Worm (Caenorhabditis elegans) whole organism, L1 larva: ENCODE measurements around the gene hmg-11.

ENCODE experiments used
- Y116A8C.19 ChIP-seq: sonication (generic microtip); optimal IDR thresholded peaks from 2 replicates; lab custom pipeline; 2016; ENCODE audit warnings: missing compliant biosample characterization, missing genetic modification characterization, borderline replicate concordance
- blmp-1 ChIP-seq: fragments of 150-350 bp; optimal IDR thresholded peaks from 2 replicates; lab custom pipeline; 2014; ENCODE audit warnings: missing biosample characterization, missing genetic modification characterization
- ceh-63 ChIP-seq: fragments of 200-800 bp; sonication (Bioruptor generic); optimal IDR thresholded peaks from 2 replicates; lab custom pipeline; 2018; ENCODE audit warnings: mild to moderate bottlenecking, missing genetic modification characterization, missing compliant biosample characterization
- ceh-82 ChIP-seq, 3 experiments: fragments of 150-350 bp in 1 of 3; sonication (generic microtip) in 2 of 3; optimal IDR thresholded peaks; 2 replicates each; lab custom pipeline; 2014 to 2017; ENCODE audit warnings: missing biosample characterization in 3 of 3, missing genetic modification characterization in 3 of 3
- ces-1 ChIP-seq: fragments of 150-350 bp; optimal IDR thresholded peaks from 2 replicates; lab custom pipeline; 2014; ENCODE audit warnings: missing biosample characterization, missing genetic modification reagents, missing genetic modification characterization
- dsc-1 ChIP-seq: sonication (generic microtip); optimal IDR thresholded peaks from 2 replicates; lab custom pipeline; 2016; ENCODE audit warnings: mild to moderate bottlenecking, missing genetic modification characterization, missing compliant biosample characterization
- efl-1 ChIP-seq, 4 experiments: fragments of 150-350 bp; optimal IDR thresholded peaks in 3 of 4; peaks in 1 of 4; 1 replicate in 1 of 4; 2 replicates in 3 of 4; lab custom pipeline; 2014; ENCODE audit warnings: missing biosample characterization in 2 of 4, missing genetic modification characterization in 2 of 4, missing genetic modification reagents in 2 of 4
- egl-27 ChIP-seq, 2 experiments: fragments of 150-350 bp in 1 of 2; sonication (generic microtip); optimal IDR thresholded peaks; 3 replicates each; lab custom pipeline; 2017 to 2018; ENCODE audit warnings: missing biosample characterization in 2 of 2, missing genetic modification characterization in 2 of 2, missing genetic modification reagents in 2 of 2
- elt-3 ChIP-seq, 6 experiments: fragments of 150-350 bp in 1 of 6; sonication (generic microtip); optimal IDR thresholded peaks; 2 replicates each; lab custom pipeline; 2017 to 2018; ENCODE audit warnings: missing biosample characterization in 6 of 6, missing genetic modification characterization in 6 of 6, inconsistent platforms in 1 of 6
- ets-5 ChIP-seq: fragments of 200-800 bp; sonication (Bioruptor generic); IDR thresholded peaks from 2 replicates; pipeline ENCODE4 v1.3.6; 2022; ENCODE audit warnings: missing genetic modification characterization, missing compliant biosample characterization
- fkh-8 ChIP-seq: sonication (generic microtip); optimal IDR thresholded peaks from 2 replicates; lab custom pipeline; 2016; ENCODE audit warnings: mild to moderate bottlenecking, missing genetic modification characterization, missing compliant biosample characterization
- grh-1 ChIP-seq: fragments of 200-800 bp; sonication (Bioruptor generic); IDR thresholded peaks from 2 replicates; pipeline ENCODE4 v1.3.6; 2022; ENCODE audit warnings: missing genetic modification reagents, missing genetic modification characterization, missing compliant biosample characterization
- hpl-2 ChIP-seq: fragments of 150-350 bp; optimal IDR thresholded peaks from 2 replicates; lab custom pipeline; 2014; ENCODE audit warnings: missing biosample characterization, missing genetic modification reagents, missing genetic modification characterization
- lin-14 ChIP-seq: fragments of 200-800 bp; sonication (Bioruptor generic); optimal IDR thresholded peaks from 2 replicates; lab custom pipeline; 2018; ENCODE audit warnings: mild to moderate bottlenecking, missing genetic modification characterization, moderate library complexity, missing compliant biosample characterization
- lin-15B ChIP-seq: fragments of 150-350 bp; sonication (generic microtip); optimal IDR thresholded peaks from 3 replicates; lab custom pipeline; 2014; ENCODE audit warnings: missing biosample characterization, missing genetic modification characterization
- lin-35 ChIP-seq, 2 experiments: fragments of 150-350 bp; optimal IDR thresholded peaks; 2 replicates each; lab custom pipeline; 2014; ENCODE audit warnings: missing biosample characterization in 2 of 2, missing genetic modification characterization in 2 of 2, missing genetic modification reagents in 2 of 2
- lir-3 ChIP-seq: sonication (generic microtip); optimal IDR thresholded peaks from 2 replicates; lab custom pipeline; 2016; ENCODE audit warnings: mild to moderate bottlenecking, missing genetic modification characterization, moderate library complexity, missing compliant biosample characterization; ENCODE audit not compliant: poor library complexity
- mef-2 ChIP-seq: fragments of 150-350 bp; optimal IDR thresholded peaks from 2 replicates; lab custom pipeline; 2014; ENCODE audit warnings: missing biosample characterization, missing genetic modification characterization
- mep-1 ChIP-seq: fragments of 150-350 bp; optimal IDR thresholded peaks from 2 replicates; lab custom pipeline; 2014; ENCODE audit warnings: missing biosample characterization, missing genetic modification characterization
- nhr-19 ChIP-seq: fragments of 200-800 bp; sonication (Bioruptor generic); conservative IDR thresholded peaks from 2 replicates; pipeline ENCODE4 v1.3.6; 2022; ENCODE audit warnings: missing genetic modification characterization, missing compliant biosample characterization
- nhr-20 ChIP-seq: sonication (generic microtip); optimal IDR thresholded peaks from 2 replicates; lab custom pipeline; 2016; ENCODE audit warnings: mild to moderate bottlenecking, missing genetic modification characterization, missing compliant biosample characterization
- nhr-237 ChIP-seq: fragments of 150-350 bp; optimal IDR thresholded peaks from 2 replicates; lab custom pipeline; 2014; ENCODE audit warnings: missing biosample characterization, missing genetic modification characterization
- nhr-76 ChIP-seq: sonication (generic microtip); optimal IDR thresholded peaks from 2 replicates; lab custom pipeline; 2017; ENCODE audit warnings: missing biosample characterization, missing genetic modification characterization
- nhr-77 ChIP-seq: fragments of 150-350 bp; optimal IDR thresholded peaks from 2 replicates; lab custom pipeline; 2014; ENCODE audit warnings: missing biosample characterization, missing genetic modification characterization
- nhr-84 ChIP-seq: sonication (generic microtip); optimal IDR thresholded peaks from 2 replicates; lab custom pipeline; 2017; ENCODE audit warnings: missing biosample characterization, missing genetic modification characterization
- nhr-85 ChIP-seq: sonication (generic microtip); peaks from one replicate; lab custom pipeline; 2016; ENCODE audit warnings: missing genetic modification characterization, inconsistent platforms, missing compliant biosample characterization
- nhr-90 ChIP-seq: sonication (generic microtip); optimal IDR thresholded peaks from 2 replicates; lab custom pipeline; 2016; ENCODE audit warnings: mild to moderate bottlenecking, missing genetic modification characterization, missing compliant biosample characterization; ENCODE audit not compliant: poor library complexity
- pag-3 ChIP-seq: sonication (generic microtip); optimal IDR thresholded peaks from 2 replicates; lab custom pipeline; 2017; ENCODE audit warnings: missing genetic modification characterization, mild to moderate bottlenecking, missing compliant biosample characterization, antibody characterized with exemption, borderline replicate concordance; ENCODE audit not compliant: insufficient read depth
- pax-3 ChIP-seq: fragments of 200-800 bp; sonication (Bioruptor generic); optimal IDR thresholded peaks from 2 replicates; lab custom pipeline; 2018; ENCODE audit warnings: mild to moderate bottlenecking, missing genetic modification characterization, moderate library complexity, missing compliant biosample characterization
- rnt-1 ChIP-seq: sonication (generic microtip); optimal IDR thresholded peaks from 2 replicates; lab custom pipeline; 2016; ENCODE audit warnings: mild to moderate bottlenecking, missing genetic modification characterization, moderate library complexity, missing compliant biosample characterization
- sup-37 ChIP-seq: fragments of 200-800 bp; sonication (Bioruptor generic); optimal IDR thresholded peaks from 2 replicates; lab custom pipeline; 2018; ENCODE audit warnings: mild to moderate bottlenecking, missing genetic modification characterization, missing compliant biosample characterization
- tlp-1 ChIP-seq: fragments of 150-350 bp; optimal IDR thresholded peaks from 2 replicates; lab custom pipeline; 2014; ENCODE audit warnings: missing biosample characterization, missing genetic modification characterization
- unc-86 ChIP-seq: sonication (generic microtip); optimal IDR thresholded peaks from 2 replicates; lab custom pipeline; 2016; ENCODE audit warnings: missing genetic modification characterization, missing compliant biosample characterization
- unc-98 ChIP-seq: fragments of 200-800 bp; sonication (Bioruptor generic); IDR thresholded peaks from 2 replicates; pipeline ENCODE4 v1.3.6; 2022; ENCODE audit warnings: missing genetic modification characterization, missing compliant biosample characterization
- zag-1 ChIP-seq: fragments of 150-350 bp; optimal IDR thresholded peaks from 2 replicates; lab custom pipeline; 2014; ENCODE audit warnings: missing biosample characterization, missing genetic modification characterization
- ztf-4 ChIP-seq: fragments of 150-350 bp; optimal IDR thresholded peaks from 2 replicates; lab custom pipeline; 2014; ENCODE audit warnings: missing biosample characterization, missing genetic modification characterization

The hmg-11 gene

DNA sequence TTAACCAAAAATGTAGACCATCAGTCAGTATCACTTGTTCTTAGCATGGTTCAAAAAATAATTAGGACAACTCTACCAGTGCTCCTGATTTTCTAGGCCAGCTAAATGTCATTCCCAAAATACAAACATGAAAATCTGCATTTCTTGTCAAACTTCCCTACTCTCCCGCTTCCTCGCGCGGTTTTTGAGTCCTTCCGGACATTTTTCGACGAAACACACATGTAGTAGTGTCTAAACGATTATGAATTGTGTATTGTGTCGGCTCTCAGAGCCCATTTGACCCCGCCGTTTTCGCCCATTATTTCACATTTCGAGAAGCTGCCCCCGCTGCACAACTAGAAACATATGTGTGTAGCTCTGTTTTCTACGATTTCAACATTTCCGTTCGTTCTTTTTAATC lies 46.3 kb upstream of the hmg-11 start, which contains the start of gene F35D11.1:
Gene F35D11.1, plus strand, starts transcription at position 301 of the 400 bp plus-strand sequence.
- TF ChIP-seq pax-3 (tag; lab: Kevin White, UChicago) (no peak), dsc-1 (tag; lab: Kevin White, UChicago) (peak; percentile 31), ztf-4 (tag; lab: Kevin White, UChicago) (no peak), nhr-19 (GFP tag; lab: Robert Waterston, UW) (no peak)

DNA sequence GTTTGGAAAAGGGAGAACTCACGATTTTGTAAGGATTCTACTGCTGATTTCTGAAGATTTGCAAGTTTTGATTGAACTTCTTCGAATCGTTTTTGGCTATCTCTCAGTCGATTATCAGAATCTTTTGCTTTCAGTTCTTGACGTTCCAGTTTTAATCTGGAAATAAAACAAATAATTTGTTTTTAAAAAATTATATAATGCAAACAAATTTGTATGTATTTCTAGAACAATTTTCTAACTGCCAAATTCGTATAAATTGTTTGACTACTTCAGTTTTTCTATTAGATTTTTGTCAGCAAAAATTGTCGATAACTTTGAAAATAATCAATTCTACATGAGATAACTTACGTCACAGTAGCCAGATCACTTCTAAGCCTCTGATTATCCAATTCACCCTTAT lies 41.4 kb upstream of the hmg-11 start:
- no peak for TF ChIP-seq unc-86 (tag; lab: Kevin White, UChicago)
- no peak for TF ChIP-seq nhr-20
- TF ChIP-seq pag-3, result no peak
- TF ChIP-seq nhr-19 (GFP tag; lab: Robert Waterston, UW), result no peak
- no peak for TF ChIP-seq nhr-76 (tag; lab: Kevin White, UChicago)
- TF ChIP-seq zag-1 (tag; lab: Kevin White, UChicago), result no peak
- TF ChIP-seq lin-15B, result no peak
- TF ChIP-seq nhr-77, result no peak
- no peak for TF ChIP-seq mef-2 (tag; lab: Kevin White, UChicago)
- TF ChIP-seq lir-3 (tag; lab: Kevin White, UChicago), result no peak
- no peak for TF ChIP-seq ceh-63
- no peak for TF ChIP-seq pax-3 (tag; lab: Kevin White, UChicago)
- TF ChIP-seq blmp-1 (tag; lab: Kevin White, UChicago), result no peak
- TF ChIP-seq tlp-1 (tag; lab: Kevin White, UChicago), result no peak
- no peak for TF ChIP-seq sup-37 (GFP tag; lab: Kevin White, UChicago)
- no peak for TF ChIP-seq unc-98 (GFP tag; lab: Robert Waterston, UW)
- no peak for TF ChIP-seq ces-1 (GFP tag; lab: Kevin White, UChicago)
- no peak for TF ChIP-seq nhr-90 (tag; lab: Kevin White, UChicago)

DNA sequence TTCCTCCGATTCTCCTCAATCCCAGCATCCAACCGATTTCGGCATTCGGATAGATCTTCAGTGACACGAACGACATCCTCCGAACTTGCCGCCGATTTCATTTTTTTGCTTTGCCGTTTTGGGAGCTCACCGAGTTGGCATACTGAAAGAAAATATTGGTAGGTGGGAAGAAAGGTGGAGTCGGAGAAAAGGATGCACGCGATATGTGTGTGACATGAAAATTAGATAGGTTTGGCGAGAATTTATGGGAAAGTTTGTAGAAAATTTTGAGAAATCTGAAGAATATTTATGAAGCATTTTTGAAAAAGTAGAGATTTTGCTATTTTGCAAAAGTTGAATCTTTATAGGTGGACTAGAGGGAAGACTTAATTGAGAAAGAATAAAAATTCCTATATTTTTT lies 34.6 kb upstream of the hmg-11 start, which contains the start of gene che-10:
Gene che-10, minus strand, starts transcription at position 101 of the 400 bp plus-strand sequence.
- no peak for TF ChIP-seq nhr-237
- no peak for TF ChIP-seq efl-1 (optimal IDR thresholded peaks at IDR 0.05; lab: Kevin White, UChicago)
- TF ChIP-seq efl-1 (GFP tag; optimal IDR thresholded peaks at IDR 0.05 in 1 of 2; lab: Kevin White, UChicago), result peak in 1 of 2 experiments; percentile 66

DNA sequence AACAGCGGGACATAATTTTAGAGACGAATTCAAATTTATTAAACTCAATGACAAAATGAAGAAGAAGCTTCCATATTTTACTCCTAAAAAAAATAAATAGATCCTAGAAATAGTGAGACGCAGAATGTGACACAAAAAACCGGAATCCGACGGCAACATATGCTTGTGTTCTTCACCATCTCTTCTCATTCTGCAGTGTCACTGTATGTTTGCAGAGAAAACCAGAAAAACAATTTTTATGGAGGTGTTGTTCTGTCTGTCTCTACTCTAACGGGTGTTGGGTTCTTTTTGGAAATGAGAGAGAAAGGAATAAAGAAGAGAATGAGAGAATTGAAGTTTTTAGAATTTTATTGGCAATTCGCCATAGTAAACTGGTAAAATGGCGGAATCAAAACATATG lies 34.0 kb upstream of the hmg-11 start:
- TF ChIP-seq mep-1 (tag; lab: Kevin White, UChicago) (peak; percentile 31), ztf-4 (tag; lab: Kevin White, UChicago) (no peak), nhr-85 (tag; lab: Kevin White, UChicago) (peak; percentile 65), hpl-2 (GFP tag; lab: Kevin White, UChicago) (no peak), efl-1 (optimal IDR thresholded peaks at IDR 0.05; lab: Kevin White, UChicago) (peak in 1 of 2 experiments; percentile 8), efl-1 (GFP tag; optimal IDR thresholded peaks at IDR 0.05 in 1 of 2; lab: Kevin White, UChicago) (peak in 1 of 2 experiments; percentile 87), zag-1 (tag; lab: Kevin White, UChicago) (no peak), blmp-1 (tag; lab: Kevin White, UChicago) (peak; percentile 79), elt-3 (tag; optimal IDR thresholded peaks at IDR 0.05; lab: Kevin White, UChicago) (peak in 1 of 6 experiments; percentile 38), lin-14 (peak; percentile 69), grh-1 (GFP tag; lab: Robert Waterston, UW) (peak; percentile 50), egl-27 (tag; optimal IDR thresholded peaks at IDR 0.05; lab: Kevin White, UChicago) (no peak)

DNA sequence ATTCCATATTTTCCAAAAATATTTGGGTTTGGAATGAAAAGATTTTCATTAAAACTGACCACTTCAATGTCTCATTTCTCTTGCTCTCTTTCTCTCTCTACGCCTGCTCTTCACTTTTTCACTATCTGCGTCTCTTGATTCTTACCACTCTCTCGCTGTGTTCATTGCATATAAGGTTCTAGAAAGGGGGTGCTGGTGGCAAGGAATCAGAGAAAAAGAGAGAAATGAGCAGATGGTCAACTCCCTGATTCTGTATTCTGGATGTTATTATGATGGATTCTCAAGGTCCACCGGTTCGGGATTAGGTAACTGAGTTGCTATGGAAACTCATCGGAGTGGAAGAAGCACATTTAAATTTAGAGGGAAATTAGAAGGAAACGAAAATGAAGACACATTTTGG lies 32.1 kb upstream of the hmg-11 start:
- TF ChIP-seq egl-27 (tag; optimal IDR thresholded peaks at IDR 0.05; lab: Kevin White, UChicago) (no peak), rnt-1 (tag; lab: Kevin White, UChicago) (peak; percentile 9), Y116A8C.19 (tag; lab: Kevin White, UChicago) (no peak), lin-14 (peak; percentile 49), mep-1 (tag; lab: Kevin White, UChicago) (peak; percentile 5), efl-1 (optimal IDR thresholded peaks at IDR 0.05; lab: Kevin White, UChicago) (peak; percentile 36 to 44), efl-1 (GFP tag; optimal IDR thresholded peaks at IDR 0.05 in 1 of 2; lab: Kevin White, UChicago) (no peak), ets-5 (GFP tag; lab: Robert Waterston, UW) (no peak), fkh-8 (tag; lab: Kevin White, UChicago) (peak; percentile 29), lin-35 (GFP tag; optimal IDR thresholded peaks at IDR 0.05; lab: Kevin White, UChicago) (peak in 1 of 2 experiments; percentile 5), ceh-82 (tag; optimal IDR thresholded peaks at IDR 0.05; lab: Kevin White, UChicago) (peak in 1 of 3 experiments; percentile 4), nhr-84 (tag; lab: Kevin White, UChicago) (no peak)
